Worm (Caenorhabditis elegans) whole organism, L3 larva: ENCODE results near the gene tat-4.
A peak's percentile ranks its signal among the peaks of the same experiment; 100 is the strongest.

Experiments
- R02D3.7 ChIP-seq: fragments of 150-350 bp; optimal IDR thresholded peaks from 2 replicates; lab custom pipeline; 2014; ENCODE audit warnings: missing biosample characterization, missing genetic modification characterization
- ZK546.5 ChIP-seq: sonication (generic microtip); optimal IDR thresholded peaks from 2 replicates; lab custom pipeline; 2017; ENCODE audit warnings: missing biosample characterization, missing genetic modification characterization
- ama-1 ChIP-seq: fragments of 150-350 bp; optimal IDR thresholded peaks from 2 replicates; lab custom pipeline; 2018
- ceh-16 ChIP-seq: sonication (generic microtip); optimal IDR thresholded peaks from 2 replicates; lab custom pipeline; 2017; ENCODE audit warnings: missing biosample characterization, missing genetic modification characterization
- ceh-28 ChIP-seq: fragments of 150-350 bp; optimal IDR thresholded peaks from 2 replicates; lab custom pipeline; 2014; ENCODE audit warnings: missing biosample characterization, missing genetic modification reagents, missing genetic modification characterization
- ceh-9 ChIP-seq: sonication (generic microtip); optimal IDR thresholded peaks from 2 replicates; lab custom pipeline; 2018; ENCODE audit warnings: missing biosample characterization, missing genetic modification characterization
- daf-12 ChIP-seq: fragments of 150-350 bp; optimal IDR thresholded peaks from 2 replicates; lab custom pipeline; 2014; ENCODE audit warnings: missing biosample characterization, missing genetic modification reagents, missing genetic modification characterization
- egl-27 ChIP-seq: sonication (generic microtip); optimal IDR thresholded peaks from 4 replicates; lab custom pipeline; 2017; ENCODE audit warnings: missing biosample characterization, missing genetic modification reagents, missing genetic modification characterization
- egl-5 ChIP-seq: fragments of 150-350 bp; optimal IDR thresholded peaks from 2 replicates; lab custom pipeline; 2017; ENCODE audit warnings: missing biosample characterization, missing genetic modification reagents, missing genetic modification characterization, inconsistent platforms
- elt-1 ChIP-seq: fragments of 150-350 bp; optimal IDR thresholded peaks from 2 replicates; lab custom pipeline; 2014; ENCODE audit warnings: missing biosample characterization, missing genetic modification characterization
- elt-3 ChIP-seq, 3 experiments: fragments of 150-350 bp in 1 of 3; sonication (generic microtip) in 2 of 3; optimal IDR thresholded peaks; 2 replicates in 2 of 3; 4 replicates in 1 of 3; lab custom pipeline; 2014 to 2017; ENCODE audit warnings: missing biosample characterization in 3 of 3, missing genetic modification characterization in 3 of 3
- eor-1 ChIP-seq, 2 experiments: fragments of 150-350 bp; optimal IDR thresholded peaks; 2 replicates each; lab custom pipeline; 2014 to 2018; ENCODE audit warnings: missing biosample characterization in 2 of 2, missing genetic modification characterization in 2 of 2
- fkh-10 ChIP-seq: sonication (generic microtip); optimal IDR thresholded peaks from 2 replicates; lab custom pipeline; 2017; ENCODE audit warnings: missing biosample characterization, missing genetic modification reagents, missing genetic modification characterization
- fkh-2 ChIP-seq: fragments of 150-350 bp; optimal IDR thresholded peaks from 2 replicates; lab custom pipeline; 2014; ENCODE audit warnings: missing biosample characterization, missing genetic modification reagents, missing genetic modification characterization
- fos-1 ChIP-seq: fragments of 150-350 bp; optimal IDR thresholded peaks from 2 replicates; lab custom pipeline; 2014; ENCODE audit warnings: missing biosample characterization, missing genetic modification characterization
- lin-15B ChIP-seq: fragments of 150-350 bp; optimal IDR thresholded peaks from 2 replicates; lab custom pipeline; 2014; ENCODE audit warnings: missing biosample characterization, missing genetic modification characterization
- lin-39 ChIP-seq: fragments of 150-350 bp; optimal IDR thresholded peaks from 2 replicates; lab custom pipeline; 2018; ENCODE audit warnings: missing biosample characterization, missing genetic modification reagents, missing genetic modification characterization
- mdl-1 ChIP-seq: fragments of 150-350 bp; optimal IDR thresholded peaks from 2 replicates; lab custom pipeline; 2014; ENCODE audit warnings: missing biosample characterization, missing genetic modification characterization
- mml-1 ChIP-seq: fragments of 150-350 bp; sonication (generic microtip); optimal IDR thresholded peaks from 3 replicates; lab custom pipeline; 2014; ENCODE audit warnings: missing biosample characterization, missing genetic modification characterization
- nhr-12 ChIP-seq: fragments of 150-350 bp; optimal IDR thresholded peaks from 2 replicates; lab custom pipeline; 2014; ENCODE audit warnings: missing biosample characterization, missing genetic modification characterization
- nhr-23 ChIP-seq: fragments of 150-350 bp; optimal IDR thresholded peaks from 2 replicates; lab custom pipeline; 2014; ENCODE audit warnings: missing biosample characterization, missing genetic modification reagents, missing genetic modification characterization
- nhr-237 ChIP-seq: fragments of 150-350 bp; optimal IDR thresholded peaks from 2 replicates; lab custom pipeline; 2014; ENCODE audit warnings: missing biosample characterization, missing genetic modification characterization
- nhr-25 ChIP-seq: sonication (generic microtip); optimal IDR thresholded peaks from 2 replicates; lab custom pipeline; 2017; ENCODE audit warnings: missing biosample characterization, missing genetic modification characterization
- nhr-28 ChIP-seq: fragments of 150-350 bp; optimal IDR thresholded peaks from 2 replicates; lab custom pipeline; 2014; ENCODE audit warnings: missing biosample characterization, missing genetic modification characterization
- nhr-43 ChIP-seq: sonication (generic microtip); optimal IDR thresholded peaks from 2 replicates; lab custom pipeline; 2016; ENCODE audit warnings: mild to moderate bottlenecking, missing genetic modification characterization, missing compliant biosample characterization; ENCODE audit not compliant: poor library complexity, severe bottlenecking
- nhr-67 ChIP-seq: fragments of 150-350 bp; optimal IDR thresholded peaks from 2 replicates; lab custom pipeline; 2014; ENCODE audit warnings: missing biosample characterization, missing genetic modification characterization
- nhr-76 ChIP-seq: fragments of 150-350 bp; sonication (generic microtip); optimal IDR thresholded peaks from 5 replicates; lab custom pipeline; 2014; ENCODE audit warnings: missing biosample characterization, missing genetic modification characterization
- pha-4 ChIP-seq: fragments of 150-350 bp; optimal IDR thresholded peaks from 2 replicates; lab custom pipeline; 2014; ENCODE audit warnings: missing biosample characterization, missing genetic modification reagents, missing genetic modification characterization
- pqm-1 ChIP-seq: fragments of 150-350 bp; optimal IDR thresholded peaks from 2 replicates; lab custom pipeline; 2017; ENCODE audit warnings: missing biosample characterization, missing genetic modification characterization, inconsistent platforms
- sea-2 ChIP-seq: fragments of 150-350 bp; sonication (generic microtip); optimal IDR thresholded peaks from 4 replicates; lab custom pipeline; 2014; ENCODE audit warnings: missing biosample characterization, missing genetic modification reagents, missing genetic modification characterization
- skn-1 ChIP-seq: fragments of 150-350 bp; optimal IDR thresholded peaks from 2 replicates; lab custom pipeline; 2014; ENCODE audit warnings: missing biosample characterization, missing genetic modification characterization
- snpc-4 ChIP-seq: fragments of 150-350 bp; optimal IDR thresholded peaks from 2 replicates; lab custom pipeline; 2014; ENCODE audit warnings: missing biosample characterization, missing genetic modification characterization
- tbx-2 ChIP-seq: sonication (generic microtip); optimal IDR thresholded peaks from 2 replicates; lab custom pipeline; 2016; ENCODE audit warnings: mild to moderate bottlenecking, missing genetic modification characterization, missing compliant biosample characterization
- unc-39 ChIP-seq: sonication (generic microtip); optimal IDR thresholded peaks from 4 replicates; lab custom pipeline; 2017; ENCODE audit warnings: missing biosample characterization, missing genetic modification characterization
- unc-62 ChIP-seq: fragments of 150-350 bp; sonication (generic microtip); optimal IDR thresholded peaks from 4 replicates; lab custom pipeline; 2014; ENCODE audit warnings: missing biosample characterization, missing genetic modification reagents, missing genetic modification characterization
- ztf-11 ChIP-seq: fragments of 150-350 bp; optimal IDR thresholded peaks from 2 replicates; lab custom pipeline; 2014; ENCODE audit warnings: missing biosample characterization, missing genetic modification characterization
- ztf-4 ChIP-seq: fragments of 150-350 bp; optimal IDR thresholded peaks from 2 replicates; lab custom pipeline; 2014; ENCODE audit warnings: missing biosample characterization, missing genetic modification characterization

Gene tat-4

ce11 chrII:6219346-6219745, 24.7 kb downstream of the tat-4 start, which contains the start of gene mks-2:
Gene mks-2 (minus strand): TSS chrII:6219446.
- no peak for TF ChIP-seq elt-1 (tag; lab: Kevin White, UChicago)
- no peak for TF ChIP-seq nhr-67 (tag; lab: Kevin White, UChicago)
- no peak for TF ChIP-seq snpc-4
- no peak for TF ChIP-seq elt-3 (tag; optimal IDR thresholded peaks at IDR 0.05; lab: Kevin White, UChicago)
- no peak for TF ChIP-seq ceh-9 (tag; lab: Kevin White, UChicago)
- TF ChIP-seq pha-4 (tag; lab: Kevin White, UChicago): no peak
- no peak for TF ChIP-seq unc-62
- TF ChIP-seq nhr-12 (tag; lab: Kevin White, UChicago): no peak
- no peak for TF ChIP-seq eor-1 (tag; optimal IDR thresholded peaks at IDR 0.05; lab: Kevin White, UChicago)
- no peak for TF ChIP-seq nhr-76 (tag; lab: Kevin White, UChicago)
- no peak for TF ChIP-seq ceh-16 (tag; lab: Kevin White, UChicago)
- TF ChIP-seq sea-2 (GFP tag; lab: Kevin White, UChicago): no peak
- TF ChIP-seq R02D3.7 (tag; lab: Kevin White, UChicago): no peak
- no peak for TF ChIP-seq tbx-2 (tag; lab: Kevin White, UChicago)
- no peak for TF ChIP-seq fkh-2 (tag; lab: Kevin White, UChicago)
- no peak for TF ChIP-seq pqm-1
- no peak for TF ChIP-seq fos-1
- TF ChIP-seq daf-12 (tag; lab: Kevin White, UChicago): no peak
- TF ChIP-seq skn-1 (tag; lab: Kevin White, UChicago): no peak

ce11 chrII:6208116-6208515, 36.0 kb downstream of the tat-4 start, which contains the start of gene daf-37:
Gene daf-37 (minus strand): TSS chrII:6208216.
- TF ChIP-seq lin-39 (tag; lab: Kevin White, UChicago): no peak
- TF ChIP-seq ztf-11 (tag; lab: Kevin White, UChicago): no peak
- no peak for TF ChIP-seq unc-62
- TF ChIP-seq pqm-1: no peak
- no peak for TF ChIP-seq ceh-28 (tag; lab: Kevin White, UChicago)
- no peak for TF ChIP-seq fos-1
- TF ChIP-seq mdl-1 (tag; lab: Kevin White, UChicago): no peak
- TF ChIP-seq egl-5 (tag; lab: Kevin White, UChicago): no peak
- no peak for TF ChIP-seq egl-27
- TF ChIP-seq ZK546.5 (tag; lab: Kevin White, UChicago): no peak
- no peak for TF ChIP-seq unc-39

ce11 chrII:6207252-6207651, 36.8 kb downstream of the tat-4 start:
- TF ChIP-seq ztf-4: no peak
- peak; percentile 71 for TF ChIP-seq fkh-10 (GFP tag; lab: Kevin White, UChicago)
- TF ChIP-seq, all 47 proteins: peak for 1

- TF ChIP-seq nhr-67 (tag; lab: Kevin White, UChicago) (no peak), lin-15B (no peak), ama-1 (lab: Kevin White, UChicago) (no peak), nhr-25 (no peak), nhr-43 (no peak), fkh-2 (tag; lab: Kevin White, UChicago) (no peak), mml-1 (tag; lab: Kevin White, UChicago) (no peak), ceh-9 (tag; lab: Kevin White, UChicago) (no peak), ZK546.5 (tag; lab: Kevin White, UChicago) (no peak), egl-27 (no peak), nhr-23 (no peak), egl-5 (tag; lab: Kevin White, UChicago) (no peak), ztf-4 (no peak), nhr-237 (no peak), nhr-28 (tag; lab: Kevin White, UChicago) (no peak), R02D3.7 (tag; lab: Kevin White, UChicago) (no peak)
- TF ChIP-seq, all 47 proteins: peak for 0
These were observed 41.2 kb downstream of the tat-4 start, which contains the start of gene C30B5.17 for ce11 chrII:6202910-6203309. Gene C30B5.17 (minus strand): TSS chrII:6203010.

- TF ChIP-seq skn-1 (tag; lab: Kevin White, UChicago) (no peak), ztf-4 (no peak)
These were observed 45.1 kb downstream of the tat-4 start for ce11 chrII:6199010-6199409.
